Fruit fly (Drosophila melanogaster): ENCODE measurements around the gene koko.

koko gene

dm6 chr3R:18394876-18395275, 8.0 kb upstream of the koko start (continued):
- TF ChIP-seq CG12769 (tag; optimal IDR thresholded peaks at IDR 0.05): peak; percentile 91

- TF ChIP-seq CG15011 (GFP tag; optimal IDR thresholded peaks at IDR 0.05) (no peak), CG10654 (GFP tag; optimal IDR thresholded peaks at IDR 0.05) (no peak), Stat92E (GFP tag; optimal IDR thresholded peaks at IDR 0.05) (no peak), ems (GFP tag; optimal IDR thresholded peaks at IDR 0.05) (no peak), Med (GFP tag) (peak; percentile 38)
These were observed 7.1 kb upstream of the koko start for dm6 chr3R:18395694-18396093.

- TF ChIP-seq CG9609 (GFP tag; optimal IDR thresholded peaks at IDR 0.05) (peak; percentile 91), PHDP (tag; optimal IDR thresholded peaks at IDR 0.05) (peak; percentile 94), Pdp1 (GFP tag; optimal IDR thresholded peaks at IDR 0.05) (peak; percentile 86 to 94), ind (GFP tag; optimal IDR thresholded peaks at IDR 0.05) (peak; percentile 96), CG13296 (GFP tag; optimal IDR thresholded peaks at IDR 0.05) (peak; percentile 85), CG12942 (GFP tag; optimal IDR thresholded peaks at IDR 0.05) (peak; percentile 90), CG4854 (GFP tag; optimal IDR thresholded peaks at IDR 0.05) (peak; percentile 90), CG5953 (GFP tag; IDR thresholded peaks at IDR 0.05) (peak; percentile 91), org-1 (GFP tag; optimal IDR thresholded peaks at IDR 0.05) (peak; percentile 90), CG30403 (GFP tag; optimal IDR thresholded peaks at IDR 0.05) (peak; percentile 95), CG4820 (GFP tag; optimal IDR thresholded peaks at IDR 0.05) (peak; percentile 95), ab (GFP tag; optimal IDR thresholded peaks at IDR 0.05) (peak; percentile 94), HmgZ (tag; optimal IDR thresholded peaks at IDR 0.05) (peak; percentile 94), CG7745 (tag; optimal IDR thresholded peaks at IDR 0.05) (peak; percentile 31), ara (GFP tag; IDR thresholded peaks at IDR 0.05) (peak; percentile 80), HLH4C (GFP tag; IDR thresholded peaks at IDR 0.05; ENCODE audit: partially characterized antibody) (peak; percentile 35; the same call in 1 of the 3 replicates), CG6765 (GFP tag; optimal IDR thresholded peaks at IDR 0.05) (peak; percentile 83), CG12744 (GFP tag; optimal IDR thresholded peaks at IDR 0.05) (peak; percentile 90), gce (GFP tag; IDR thresholded peaks at IDR 0.05) (peak; percentile 93), wor (GFP tag; IDR thresholded peaks at IDR 0.05) (peak; percentile 93), ken (GFP tag; IDR thresholded peaks at IDR 0.05) (peak; percentile 94), CG12219 (GFP tag; optimal IDR thresholded peaks at IDR 0.05) (peak; percentile 92), Ada2b (GFP tag; IDR thresholded peaks at IDR 0.05) (peak; percentile 92), kay (GFP tag; optimal IDR thresholded peaks at IDR 0.05) (peak; percentile 82), vfl (GFP tag; optimal IDR thresholded peaks at IDR 0.05) (peak; percentile 78), Opbp (GFP tag; IDR thresholded peaks at IDR 0.05; ENCODE audit: partially characterized antibody) (no peak), CG17912 (GFP tag; optimal IDR thresholded peaks at IDR 0.05) (peak; percentile 60), CG2202 (tag; optimal IDR thresholded peaks at IDR 0.05) (peak; percentile 94), Oaz (GFP tag; IDR thresholded peaks at IDR 0.05) (peak; percentile 79), scrt (GFP tag; optimal IDR thresholded peaks at IDR 0.05) (peak; percentile 89), croc (GFP tag; conservative IDR thresholded peaks at IDR 0.05) (peak; percentile 93), Fer2 (tag; optimal IDR thresholded peaks at IDR 0.05) (peak; percentile 73), CG18262 (tag; optimal IDR thresholded peaks at IDR 0.05) (peak; percentile 96), Drgx (GFP tag; IDR thresholded peaks at IDR 0.05) (peak; percentile 96), Ets65A (GFP tag) (peak; percentile 99), Abd-B (GFP tag; optimal IDR thresholded peaks at IDR 0.05) (peak; percentile 91), ase (GFP tag; IDR thresholded peaks at IDR 0.05) (peak; percentile 85), sug (tag; optimal IDR thresholded peaks at IDR 0.05) (peak; percentile 80), Neu2 (GFP tag; optimal IDR thresholded peaks at IDR 0.05; ENCODE audit: borderline replicate concordance) (peak; percentile 41), cad (GFP tag; optimal IDR thresholded peaks at IDR 0.05) (no peak)
These were observed 5.8 kb upstream of the koko start, which contains the start of gene Vti1b for dm6 chr3R:18396801-18397604. Gene Vti1b, plus strand, starts transcription at chr3R:18396995.
